Fruit fly (Drosophila melanogaster): ENCODE measurements around the gene CG34355.

CG34355 gene

DNA sequence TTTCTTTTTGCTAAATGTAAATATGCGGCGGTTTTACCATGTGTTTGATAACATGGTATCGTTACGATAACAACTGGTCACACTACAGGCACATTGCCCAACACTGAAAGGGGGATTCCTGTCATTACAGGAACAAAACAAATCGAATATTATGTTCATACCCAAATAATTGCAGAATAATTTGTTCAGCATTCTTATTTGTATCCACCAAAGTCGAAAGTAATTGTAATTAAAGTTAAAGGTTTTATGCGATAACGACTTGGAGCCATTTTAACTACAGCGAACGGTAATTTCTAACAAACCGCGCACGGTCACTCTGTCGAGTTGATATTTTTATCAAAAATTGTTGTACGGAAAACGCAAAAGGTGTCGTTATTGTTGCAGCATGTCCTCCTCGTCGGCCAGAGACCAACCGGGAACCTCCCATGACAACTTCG is 36.2 kb upstream of the CG34355 start, which contains the start of the genes CG10214 and CG10375 (continued):
- TF ChIP-seq Nf-YC (tag; optimal IDR thresholded peaks at IDR 0.05), result peak; percentile 53
- peak; percentile 63 for TF ChIP-seq CG13894 (tag; optimal IDR thresholded peaks at IDR 0.05)
- peak; percentile 64 for TF ChIP-seq Neu2 (GFP tag; optimal IDR thresholded peaks at IDR 0.05; ENCODE audit: borderline replicate concordance)
- TF ChIP-seq CG12391 (tag; optimal IDR thresholded peaks at IDR 0.05), result peak; percentile 86
- peak; percentile 55 for TF ChIP-seq CG12299 (tag; optimal IDR thresholded peaks at IDR 0.05)
- TF ChIP-seq GATAe (GFP tag; conservative IDR thresholded peaks at IDR 0.05), result peak; percentile 60
- TF ChIP-seq CG31365 (tag; optimal IDR thresholded peaks at IDR 0.05), result no peak
- peak; percentile 7; the same call in 1 of the 3 replicates for TF ChIP-seq Opbp (GFP tag; IDR thresholded peaks at IDR 0.05; ENCODE audit: partially characterized antibody)
- TF ChIP-seq Poxn (GFP tag; IDR thresholded peaks at IDR 0.05), result no peak
- peak; percentile 66 for TF ChIP-seq NK7.1 (GFP tag; optimal IDR thresholded peaks at IDR 0.05)
- peak; percentile 46 for TF ChIP-seq CG18476 (GFP tag; optimal IDR thresholded peaks at IDR 0.05)
- peak; percentile 22 for TF ChIP-seq odd (GFP tag; optimal IDR thresholded peaks at IDR 0.05)
- TF ChIP-seq CkIIα-i1 (GFP tag; IDR thresholded peaks at IDR 0.05), result no peak
- 0 out of 2 replicates have a peak, but pooled peaks have one; percentile 27 for TF ChIP-seq CG6272 (GFP tag; IDR thresholded peaks at IDR 0.05)
- TF ChIP-seq gcm2 (GFP tag; optimal IDR thresholded peaks at IDR 0.05), result peak; percentile 24
- no peak for TF ChIP-seq CG7271 (tag; optimal IDR thresholded peaks at IDR 0.05)
- no peak for TF ChIP-seq CG12769 (tag; optimal IDR thresholded peaks at IDR 0.05)
- TF ChIP-seq CG7963 (GFP tag; IDR thresholded peaks at IDR 0.05; ENCODE audit: partially characterized antibody), result no peak
- TF ChIP-seq CG17829 (tag; optimal IDR thresholded peaks at IDR 0.05), result peak; percentile 81
- peak; percentile 70 for TF ChIP-seq caup (GFP tag; optimal IDR thresholded peaks at IDR 0.05; ENCODE audit: severe bottlenecking)
- peak; percentile 86 for TF ChIP-seq chn (GFP tag; optimal IDR thresholded peaks at IDR 0.05)
- TF ChIP-seq Hr78 (GFP tag; optimal IDR thresholded peaks at IDR 0.05), result no peak
- TF ChIP-seq Abd-B (GFP tag; optimal IDR thresholded peaks at IDR 0.05), result peak; percentile 75
- TF ChIP-seq CG1792 (GFP tag; optimal IDR thresholded peaks at IDR 0.05), result peak; percentile 79
- peak; percentile 70 for TF ChIP-seq Chrac-16 (GFP tag; optimal IDR thresholded peaks at IDR 0.05)
- peak; percentile 70 for TF ChIP-seq az2 (GFP tag; optimal IDR thresholded peaks at IDR 0.05)
- peak; percentile 63 for TF ChIP-seq CG4282 (GFP tag; optimal IDR thresholded peaks at IDR 0.05)
- TF ChIP-seq wek (GFP tag; optimal IDR thresholded peaks at IDR 0.05), result peak; percentile 100
- TF ChIP-seq luna (GFP tag; optimal IDR thresholded peaks at IDR 0.05), result peak; percentile 18
- TF ChIP-seq CG34422 (GFP tag; IDR thresholded peaks at IDR 0.05), result peak; percentile 34; the same call in 1 of the 3 replicates
- no peak for TF ChIP-seq CG7745 (tag; optimal IDR thresholded peaks at IDR 0.05)
- TF ChIP-seq CG5953 (GFP tag; IDR thresholded peaks at IDR 0.05), result no peak
- TF ChIP-seq CG8924 (tag; optimal IDR thresholded peaks at IDR 0.05), result peak; percentile 72
- peak; percentile 48 for TF ChIP-seq p53 (GFP tag; optimal IDR thresholded peaks at IDR 0.05)
- TF ChIP-seq ci (GFP tag; IDR thresholded peaks at IDR 0.05), result peak; percentile 88
- no peak for TF ChIP-seq CG42726 (GFP tag; IDR thresholded peaks at IDR 0.05; ENCODE audit: partially characterized antibody)
- no peak for TF ChIP-seq Dfd (GFP tag; optimal IDR thresholded peaks at IDR 0.05)
- TF ChIP-seq CG14710 (tag; optimal IDR thresholded peaks at IDR 0.05), result peak; percentile 88
- TF ChIP-seq scrt (GFP tag; optimal IDR thresholded peaks at IDR 0.05), result no peak
- peak; percentile 67 for TF ChIP-seq CG34376 (GFP tag; optimal IDR thresholded peaks at IDR 0.05)
- TF ChIP-seq Tbp (GFP tag; optimal IDR thresholded peaks at IDR 0.05), result no peak
- peak; percentile 85 for TF ChIP-seq twi (tag; optimal IDR thresholded peaks at IDR 0.05)
- TF ChIP-seq Sox102F (GFP tag; optimal IDR thresholded peaks at IDR 0.05), result peak; percentile 68
- TF ChIP-seq CG12104 (GFP tag; optimal IDR thresholded peaks at IDR 0.05), result peak; percentile 27
- peak; percentile 43; the same call in 1 of the 2 replicates for TF ChIP-seq CG4404 (GFP tag; IDR thresholded peaks at IDR 0.05)
- no peak for TF ChIP-seq CG17568 (GFP tag; optimal IDR thresholded peaks at IDR 0.05)
- TF ChIP-seq br (optimal IDR thresholded peaks at IDR 0.05), result no peak
- peak; percentile 88 for TF ChIP-seq stwl (tag; optimal IDR thresholded peaks at IDR 0.05)
- TF ChIP-seq Sin3A (optimal IDR thresholded peaks at IDR 0.05), result peak; percentile 93
- peak; percentile 49 for TF ChIP-seq hkb (optimal IDR thresholded peaks at IDR 0.05)
- peak; percentile 68 for TF ChIP-seq hkb (GFP tag; IDR thresholded peaks at IDR 0.05)

Data from whole organism, embryonic.